Worm (Caenorhabditis elegans) whole organism, L1 larva: Measurements from ENCODE around the gene F14D7.9.
"Not testable (repeated sequence)": the region's sequence is repeated elsewhere in the genome, so short reads cannot be mapped to it uniquely, and the experiment has no call there.

Experiments
- alr-1 ChIP-seq: fragments of 200-800 bp; sonication (Bioruptor generic); optimal IDR thresholded peaks from 2 replicates; lab custom pipeline; 2018; ENCODE audit warnings: borderline replicate concordance, mild to moderate bottlenecking, missing genetic modification characterization, missing compliant biosample characterization
- aly-2 ChIP-seq: fragments of 150-350 bp; optimal IDR thresholded peaks from 2 replicates; lab custom pipeline; 2014; ENCODE audit warnings: missing biosample characterization, missing genetic modification characterization
- blmp-1 ChIP-seq: fragments of 150-350 bp; optimal IDR thresholded peaks from 2 replicates; lab custom pipeline; 2014; ENCODE audit warnings: missing biosample characterization, missing genetic modification characterization
- nhr-11 ChIP-seq: fragments of 150-350 bp; optimal IDR thresholded peaks from 2 replicates; lab custom pipeline; 2014; ENCODE audit warnings: missing biosample characterization, missing genetic modification characterization
- nhr-12 ChIP-seq: sonication (generic microtip); optimal IDR thresholded peaks from 2 replicates; lab custom pipeline; 2017; ENCODE audit warnings: missing biosample characterization, missing genetic modification characterization
- nhr-84 ChIP-seq: sonication (generic microtip); optimal IDR thresholded peaks from 2 replicates; lab custom pipeline; 2017; ENCODE audit warnings: missing biosample characterization, missing genetic modification characterization
- snpc-4 ChIP-seq: fragments of 150-350 bp; optimal IDR thresholded peaks from 2 replicates; lab custom pipeline; 2014; ENCODE audit warnings: missing biosample characterization, missing genetic modification characterization
- ztf-4 ChIP-seq: fragments of 150-350 bp; optimal IDR thresholded peaks from 2 replicates; lab custom pipeline; 2014; ENCODE audit warnings: missing biosample characterization, missing genetic modification characterization

DNA sequence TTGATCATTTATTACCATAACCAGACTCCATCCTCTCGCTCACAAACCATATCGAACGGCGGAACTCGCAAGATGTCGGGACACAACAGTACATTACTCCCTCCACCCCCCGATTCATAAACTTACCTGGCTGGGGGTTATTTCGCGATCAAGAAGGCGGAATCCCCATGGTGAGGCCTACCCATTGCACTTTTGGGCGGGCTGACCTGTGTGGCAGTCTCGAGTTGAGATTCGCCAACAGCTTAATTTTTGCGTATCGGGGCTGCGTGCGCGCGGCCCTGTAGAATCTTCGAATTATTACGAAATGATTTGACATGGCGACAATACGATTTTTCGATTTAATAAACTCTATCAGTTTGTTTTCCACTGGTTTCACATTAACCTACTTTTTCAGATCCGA is 17.0 kb upstream of the F14D7.9 start:
- TF ChIP-seq alr-1 (tag; lab: Kevin White, UChicago); blmp-1; nhr-12 (tag; lab: Kevin White, UChicago); aly-2 (tag; lab: Kevin White, UChicago); ztf-4; nhr-84 (tag; lab: Kevin White, UChicago); nhr-11 (tag; lab: Kevin White, UChicago): not testable (repeated sequence)
- TF ChIP-seq snpc-4 (tag; lab: Kevin White, UChicago): peak; percentile 40
